Worm (Caenorhabditis elegans): ENCODE data around the gene ZK930.7.

The ZK930.7 gene

ce11 chrII:11954811-11955210 lies 40.4 kb downstream of the ZK930.7 start:
- TF ChIP-seq pag-3 (tag; optimal IDR thresholded peaks at IDR 0.05; ENCODE audit: borderline replicate concordance, insufficient read depth), result no peak
- no peak for TF ChIP-seq nhr-11 (tag; optimal IDR thresholded peaks at IDR 0.05)
- no peak for TF ChIP-seq hpl-2 (GFP tag; optimal IDR thresholded peaks at IDR 0.05)
- TF ChIP-seq ceh-88 (GFP tag; IDR thresholded peaks at IDR 0.05), result no peak
- TF ChIP-seq ceh-8 (GFP tag; optimal IDR thresholded peaks at IDR 0.05), result no peak
- TF ChIP-seq dpl-1 (GFP tag; optimal IDR thresholded peaks at IDR 0.05), result no peak
- TF ChIP-seq nhr-71 (tag; optimal IDR thresholded peaks at IDR 0.05), result no peak
- TF ChIP-seq lin-35 (GFP tag; optimal IDR thresholded peaks at IDR 0.05), result no peak
- no peak for TF ChIP-seq mab-9 (GFP tag; IDR thresholded peaks at IDR 0.05)
- no peak for TF ChIP-seq nhr-237 (tag; optimal IDR thresholded peaks at IDR 0.05)
- TF ChIP-seq aha-1 (tag; optimal IDR thresholded peaks at IDR 0.05), result no peak
- TF ChIP-seq snu-23 (GFP tag; optimal IDR thresholded peaks at IDR 0.05), result no peak
- no peak for TF ChIP-seq elt-3 (tag; optimal IDR thresholded peaks at IDR 0.05)
- no peak for TF ChIP-seq elt-2 (tag; optimal IDR thresholded peaks at IDR 0.05)
- TF ChIP-seq fkh-8 (tag; optimal IDR thresholded peaks at IDR 0.05), result no peak
- TF ChIP-seq unc-98 (GFP tag; IDR thresholded peaks at IDR 0.05), result no peak
- no peak for TF ChIP-seq ceh-82 (tag; optimal IDR thresholded peaks at IDR 0.05)
- TF ChIP-seq C34B4.2 (tag; optimal IDR thresholded peaks at IDR 0.05), result no peak

ce11 chrII:11958793-11959574 lies 44.6 kb downstream of the ZK930.7 start:
- TF ChIP-seq nhr-11 (tag; optimal IDR thresholded peaks at IDR 0.05) (no peak), pax-3 (tag; optimal IDR thresholded peaks at IDR 0.05) (no peak), nhr-20 (tag; optimal IDR thresholded peaks at IDR 0.05) (peak; percentile 71), lin-15B (tag; optimal IDR thresholded peaks at IDR 0.05) (no peak), unc-130 (tag; optimal IDR thresholded peaks at IDR 0.05) (peak; percentile 66), efl-1 (optimal IDR thresholded peaks at IDR 0.05) (peak; percentile 36 to 62), efl-1 (GFP tag; optimal IDR thresholded peaks at IDR 0.05 in 1 of 2) (peak; percentile 55 to 95), nhr-84 (tag; optimal IDR thresholded peaks at IDR 0.05) (no peak), efl-3 (GFP tag; optimal IDR thresholded peaks at IDR 0.05) (no peak), blmp-1 (tag; optimal IDR thresholded peaks at IDR 0.05) (peak; percentile 20), nhr-19 (GFP tag; conservative IDR thresholded peaks at IDR 0.05) (peak; percentile 66), mef-2 (tag; optimal IDR thresholded peaks at IDR 0.05) (no peak), F16B12.6 (tag; optimal IDR thresholded peaks at IDR 0.05) (no peak), irx-1 (tag; optimal IDR thresholded peaks at IDR 0.05) (peak; percentile 59), hlh-4 (tag; optimal IDR thresholded peaks at IDR 0.05) (no peak), grh-1 (GFP tag; IDR thresholded peaks at IDR 0.05) (no peak), unc-30 (tag; optimal IDR thresholded peaks at IDR 0.05) (no peak), ces-1 (GFP tag; optimal IDR thresholded peaks at IDR 0.05) (no peak), sup-37 (GFP tag; optimal IDR thresholded peaks at IDR 0.05) (no peak), ets-5 (GFP tag; IDR thresholded peaks at IDR 0.05) (no peak), C16A3.4 (tag; optimal IDR thresholded peaks at IDR 0.05) (peak; percentile 61), C04F5.9 (tag; optimal IDR thresholded peaks at IDR 0.05) (no peak), ztf-4 (tag; optimal IDR thresholded peaks at IDR 0.05) (no peak), mab-9 (GFP tag; IDR thresholded peaks at IDR 0.05) (no peak), zip-4 (GFP tag; optimal IDR thresholded peaks at IDR 0.05) (no peak), nhr-237 (tag; optimal IDR thresholded peaks at IDR 0.05) (no peak), ceh-63 (GFP tag; optimal IDR thresholded peaks at IDR 0.05) (no peak), nhr-85 (tag) (peak; percentile 54), unc-98 (GFP tag; IDR thresholded peaks at IDR 0.05) (no peak), rnt-1 (tag; optimal IDR thresholded peaks at IDR 0.05) (peak; percentile 86), ztf-11 (tag; optimal IDR thresholded peaks at IDR 0.05) (peak in 1 of 2 experiments; percentile 31), elt-2 (tag; optimal IDR thresholded peaks at IDR 0.05) (no peak), lin-14 (GFP tag; optimal IDR thresholded peaks at IDR 0.05) (peak; percentile 52), skn-1 (tag; optimal IDR thresholded peaks at IDR 0.05) (peak; percentile 30), fos-1 (tag; optimal IDR thresholded peaks at IDR 0.05) (peak; percentile 53), isw-1 (GFP tag; IDR thresholded peaks at IDR 0.05) (peak; percentile 22; the same call in 1 of the 2 replicates), fkh-8 (tag; optimal IDR thresholded peaks at IDR 0.05) (peak; percentile 73), nhr-12 (tag; optimal IDR thresholded peaks at IDR 0.05) (no peak)

Data from whole organism, L1 larva.